Worm (Caenorhabditis elegans) whole organism, late embryonic: Measurements from ENCODE around the gene C15H11.10.

Experiments
- ceh-18 ChIP-seq: sonication (generic microtip); optimal IDR thresholded peaks from 2 replicates; lab custom pipeline; 2016; ENCODE audit warnings: missing genetic modification characterization, missing compliant biosample characterization
- ceh-30 ChIP-seq: fragments of 150-350 bp; optimal IDR thresholded peaks from 2 replicates; lab custom pipeline; 2014; ENCODE audit warnings: missing biosample characterization, missing genetic modification characterization
- elt-2 ChIP-seq: sonication (generic microtip); optimal IDR thresholded peaks from 2 replicates; lab custom pipeline; 2016; ENCODE audit warnings: missing genetic modification reagents, missing genetic modification characterization, missing compliant biosample characterization
- gmeb-2 ChIP-seq: sonication (generic microtip); optimal IDR thresholded peaks from 2 replicates; lab custom pipeline; 2016; ENCODE audit warnings: missing genetic modification characterization, inconsistent platforms, missing compliant biosample characterization
- lin-11 ChIP-seq: fragments of 200-800 bp; sonication (Bioruptor generic); optimal IDR thresholded peaks from 2 replicates; lab custom pipeline; 2018; ENCODE audit warnings: mild to moderate bottlenecking, missing genetic modification characterization, missing compliant biosample characterization
- pqm-1 ChIP-seq: sonication (generic microtip); optimal IDR thresholded peaks from 2 replicates; lab custom pipeline; 2016; ENCODE audit warnings: missing genetic modification characterization, missing compliant biosample characterization
- sox-2 ChIP-seq: fragments of 200-800 bp; sonication (Bioruptor generic); IDR thresholded peaks from 2 replicates; pipeline ENCODE4 v1.3.6; 2022; ENCODE audit warnings: missing genetic modification reagents, missing genetic modification characterization, missing compliant biosample characterization
- sox-4 ChIP-seq: sonication (generic microtip); optimal IDR thresholded peaks from 2 replicates; lab custom pipeline; 2017; ENCODE audit warnings: mild to moderate bottlenecking, missing genetic modification characterization, inconsistent platforms, missing compliant biosample characterization
- syd-9 ChIP-seq: sonication (generic microtip); optimal IDR thresholded peaks from 2 replicates; lab custom pipeline; 2016; ENCODE audit warnings: mild to moderate bottlenecking, missing genetic modification characterization, moderate library complexity, missing compliant biosample characterization
- unc-55 ChIP-seq: sonication (generic microtip); optimal IDR thresholded peaks from 2 replicates; lab custom pipeline; 2017; ENCODE audit warnings: missing biosample characterization, missing genetic modification reagents, missing genetic modification characterization
- zip-5 ChIP-seq: sonication (generic microtip); optimal IDR thresholded peaks from 2 replicates; lab custom pipeline; 2016; ENCODE audit warnings: missing genetic modification characterization, missing compliant biosample characterization

ce11 chrV:14351629-14352028 is 40.3 kb upstream of the C15H11.10 start, which contains the start of gene vha-13:
- TF ChIP-seq unc-55 (GFP tag; lab: Kevin White, UChicago) (no peak), sox-4 (tag; lab: Kevin White, UChicago) (no peak), ceh-18 (no peak), lin-11 (tag; lab: Kevin White, UChicago) (no peak), ceh-30 (tag; lab: Kevin White, UChicago) (no peak), elt-2 (tag; lab: Kevin White, UChicago) (no peak), pqm-1 (no peak), gmeb-2 (tag; lab: Kevin White, UChicago) (no peak), zip-5 (no peak), syd-9 (tag; lab: Kevin White, UChicago) (no peak), sox-2 (GFP tag; lab: Robert Waterston, UW) (no peak)
